Worm (Caenorhabditis elegans) whole organism, late embryonic: ENCODE results near the gene Y49E10.21.

Experiments
- ama-1 ChIP-seq: fragments of 150-350 bp; optimal IDR thresholded peaks from 2 replicates; lab custom pipeline; 2014
- ceh-22 ChIP-seq: sonication (generic microtip); optimal IDR thresholded peaks from 2 replicates; lab custom pipeline; 2017; ENCODE audit warnings: missing biosample characterization, missing genetic modification characterization
- ceh-31 ChIP-seq: sonication (generic microtip); optimal IDR thresholded peaks from 2 replicates; lab custom pipeline; 2016; ENCODE audit warnings: missing genetic modification characterization, missing compliant biosample characterization
- hlh-30 ChIP-seq: sonication (generic microtip); optimal IDR thresholded peaks from 2 replicates; lab custom pipeline; 2017; ENCODE audit warnings: antibody characterized with exemption, missing genetic modification characterization, missing compliant biosample characterization; ENCODE audit not compliant: insufficient read depth
- nfya-1 ChIP-seq: sonication (generic microtip); optimal IDR thresholded peaks from 2 replicates; lab custom pipeline; 2017; ENCODE audit warnings: missing genetic modification characterization, mild to moderate bottlenecking, missing compliant biosample characterization, antibody characterized with exemption, moderate library complexity
- pha-4 ChIP-seq: fragments of 150-350 bp; optimal IDR thresholded peaks from 2 replicates; lab custom pipeline; 2018; ENCODE audit warnings: missing biosample characterization, missing genetic modification reagents, missing genetic modification characterization
- unc-3 ChIP-seq, 2 experiments: fragments of 200-800 bp in 1 of 2; sonication (Bioruptor generic) in 1 of 2; sonication (generic microtip) in 1 of 2; conservative IDR thresholded peaks in 1 of 2; optimal IDR thresholded peaks in 1 of 2; 2 replicates each; pipeline versions ENCODE4 v1.3.6 to Lab custom; 2016 to 2022; ENCODE audit warnings: missing compliant biosample characterization in 2 of 2, missing genetic modification characterization in 2 of 2, missing genetic modification reagents in 1 of 2
- zip-5 ChIP-seq: sonication (generic microtip); optimal IDR thresholded peaks from 2 replicates; lab custom pipeline; 2016; ENCODE audit warnings: missing genetic modification characterization, missing compliant biosample characterization

DNA sequence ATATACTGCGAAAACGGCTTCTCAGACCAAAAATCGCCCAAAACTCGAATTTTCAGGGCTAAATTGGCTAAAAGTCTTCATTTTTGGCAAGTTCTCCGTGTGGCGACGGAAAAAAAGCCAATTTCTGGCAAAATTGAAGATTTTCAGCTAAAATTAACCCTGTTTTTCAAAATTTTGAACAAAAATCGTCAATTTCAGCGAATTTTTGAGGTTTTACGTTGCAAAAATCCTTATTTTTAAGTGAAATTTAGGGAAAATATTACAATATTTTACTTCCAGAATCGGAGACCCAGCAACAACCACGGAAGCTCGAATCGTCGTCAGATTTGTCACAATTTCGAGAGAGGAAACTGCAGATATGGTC is 29.2 kb upstream of the Y49E10.21 start:
- no peak for TF ChIP-seq nfya-1 (tag; lab: Kevin White, UChicago)
- no peak for TF ChIP-seq ama-1 (lab: Kevin White, UChicago)
- TF ChIP-seq hlh-30 (tag; lab: Kevin White, UChicago), result no peak
- TF ChIP-seq unc-3 (GFP tag; conservative IDR thresholded peaks at IDR 0.05; lab: Robert Waterston, UW), result no peak
- TF ChIP-seq unc-3 (tag; optimal IDR thresholded peaks at IDR 0.05; lab: Kevin White, UChicago), result no peak
- TF ChIP-seq zip-5 (tag; lab: Kevin White, UChicago), result no peak
- no peak for TF ChIP-seq pha-4 (tag; lab: Kevin White, UChicago)
- TF ChIP-seq ceh-22 (tag; lab: Kevin White, UChicago), result no peak
- TF ChIP-seq ceh-31 (tag; lab: Kevin White, UChicago), result no peak
